Fruit fly (Drosophila melanogaster) whole organism, embryonic: ENCODE results near the gene rec.

Source experiments
- Blimp-1 ChIP-seq: fragments of 200-800 bp; sonication (Bioruptor generic); optimal IDR thresholded peaks from 3 replicates; lab custom pipeline; 2018; ENCODE audit warnings: missing biosample characterization, missing genetic modification characterization, mild to moderate bottlenecking, moderate library complexity, missing genetic modification reagents
- BtbVII ChIP-seq: fragments of 200-800 bp; sonication (Bioruptor generic); optimal IDR thresholded peaks from 3 replicates; lab custom pipeline; 2017; ENCODE audit warnings: missing biosample characterization, mild to moderate bottlenecking, missing genetic modification characterization
- Bteb2 ChIP-seq: fragments of 200-800 bp; sonication (Bioruptor generic); optimal IDR thresholded peaks from 2 replicates; lab custom pipeline; 2016; ENCODE audit warnings: missing biosample characterization, missing genetic modification characterization
- CG10274 ChIP-seq: fragments of 200-800 bp; sonication (Bioruptor generic); optimal IDR thresholded peaks from 3 replicates; lab custom pipeline; 2017; ENCODE audit warnings: missing biosample characterization, mild to moderate bottlenecking, missing genetic modification characterization
- CG10565 ChIP-seq: fragments of 200-800 bp; sonication (Bioruptor generic); optimal IDR thresholded peaks from 3 replicates; lab custom pipeline; 2016; ENCODE audit warnings: missing biosample characterization, mild to moderate bottlenecking, missing genetic modification characterization
- CG12219 ChIP-seq: fragments of 200-800 bp; sonication (Bioruptor generic); optimal IDR thresholded peaks from 3 replicates; lab custom pipeline; 2018; ENCODE audit warnings: missing biosample characterization, mild to moderate bottlenecking, missing genetic modification characterization
- CG14965 ChIP-seq: fragments of 200-800 bp; sonication (Bioruptor generic); optimal IDR thresholded peaks from 2 replicates; lab custom pipeline; 2016; ENCODE audit warnings: missing biosample characterization, missing genetic modification characterization, borderline replicate concordance
- CG1529 ChIP-seq: fragments of 200-800 bp; sonication (Bioruptor generic); optimal IDR thresholded peaks from 3 replicates; lab custom pipeline; 2018; ENCODE audit warnings: missing biosample characterization, missing genetic modification characterization
- CG17829 ChIP-seq: fragments of 200-800 bp; optimal IDR thresholded peaks from 2 replicates; lab custom pipeline; 2019; ENCODE audit warnings: missing biosample characterization, mild to moderate bottlenecking, missing genetic modification characterization, moderate library complexity
- CG32532 ChIP-seq: fragments of 200-800 bp; sonication (Bioruptor generic); IDR thresholded peaks from 2 replicates; pipeline ENCODE4 v1.3.6; 2022; ENCODE audit warnings: missing biosample characterization, missing genetic modification characterization
- CG3407 ChIP-seq: fragments of 200-800 bp; sonication (Bioruptor generic); optimal IDR thresholded peaks from 2 replicates; lab custom pipeline; 2018; ENCODE audit warnings: missing biosample characterization, mild to moderate bottlenecking, missing genetic modification characterization
- CG34422 ChIP-seq: fragments of 200-800 bp; sonication (Bioruptor generic); IDR thresholded peaks from 3 replicates; pipeline ENCODE4 v1.3.6; 2022; ENCODE audit warnings: missing biosample characterization, missing genetic modification characterization
- CG6654 ChIP-seq: fragments of 200-800 bp; sonication (Bioruptor generic); optimal IDR thresholded peaks from 2 replicates; lab custom pipeline; 2017; ENCODE audit warnings: missing biosample characterization, mild to moderate bottlenecking, missing genetic modification characterization
- CG6683 ChIP-seq: fragments of 200-800 bp; sonication (Bioruptor generic); optimal IDR thresholded peaks from 2 replicates; lab custom pipeline; 2017; ENCODE audit warnings: missing biosample characterization, mild to moderate bottlenecking, missing genetic modification characterization, missing genetic modification reagents
- CG8765 ChIP-seq: fragments of 200-800 bp; sonication (Bioruptor generic); IDR thresholded peaks from 2 replicates; pipeline ENCODE4 v1.3.6; 2022; ENCODE audit warnings: missing biosample characterization, missing genetic modification characterization
- Chrac-16 ChIP-seq: fragments of 200-800 bp; sonication (Bioruptor generic); optimal IDR thresholded peaks from 3 replicates; lab custom pipeline; 2016; ENCODE audit warnings: missing biosample characterization, missing genetic modification characterization
- CkIIα-i1 ChIP-seq: fragments of 200-800 bp; sonication (Bioruptor generic); IDR thresholded peaks from 2 replicates; pipeline ENCODE4 v1.3.6; 2022; ENCODE audit warnings: missing biosample characterization, missing genetic modification characterization
- Dll ChIP-seq: fragments of 200-800 bp; sonication (Bioruptor generic); IDR thresholded peaks from 4 replicates; pipeline ENCODE4 v1.3.6; 2022; ENCODE audit warnings: missing biosample characterization, missing genetic modification characterization; ENCODE audit not compliant: partially characterized antibody
- Dp ChIP-seq: fragments of 200-800 bp; sonication (Bioruptor generic); optimal IDR thresholded peaks from 2 replicates; lab custom pipeline; 2018; ENCODE audit warnings: missing biosample characterization, mild to moderate bottlenecking, missing genetic modification characterization, moderate library complexity
- Dref ChIP-seq: fragments of 200-800 bp; sonication (Bioruptor generic); IDR thresholded peaks from 2 replicates; pipeline ENCODE4 v1.3.6; 2022; ENCODE audit warnings: missing biosample characterization, missing genetic modification characterization
- Fer1 ChIP-seq: fragments of 200-800 bp; sonication (Bioruptor generic); optimal IDR thresholded peaks from 2 replicates; lab custom pipeline; 2017; ENCODE audit warnings: missing biosample characterization, mild to moderate bottlenecking, missing genetic modification characterization
- Hr78 ChIP-seq, 2 experiments: fragments of 200-800 bp in 1 of 2; fragments of >200 bp in 1 of 2; sonication (Bioruptor generic) in 1 of 2; optimal IDR thresholded peaks; 2 replicates each; lab custom pipeline; 2017 to 2019; ENCODE audit warnings: missing biosample characterization in 2 of 2, missing genetic modification characterization in 2 of 2, mild to moderate bottlenecking in 1 of 2, moderate library complexity in 1 of 2
- Lim3 ChIP-seq: fragments of 200-800 bp; sonication (Bioruptor generic); IDR thresholded peaks from 2 replicates; pipeline ENCODE4 v1.3.6; 2022; ENCODE audit warnings: missing biosample characterization, missing genetic modification characterization
- Mad ChIP-seq: fragments of 200-800 bp; sonication (Bioruptor generic); optimal IDR thresholded peaks from 2 replicates; lab custom pipeline; 2016; ENCODE audit warnings: missing biosample characterization, missing genetic modification characterization
- Meics ChIP-seq: fragments of 200-800 bp; sonication (Bioruptor generic); optimal IDR thresholded peaks from 2 replicates; lab custom pipeline; 2017; ENCODE audit warnings: missing biosample characterization, mild to moderate bottlenecking, missing genetic modification characterization
- Nf-YC ChIP-seq: fragments of 200-800 bp; optimal IDR thresholded peaks from 3 replicates; lab custom pipeline; 2019; ENCODE audit warnings: missing biosample characterization, mild to moderate bottlenecking, missing genetic modification characterization, moderate library complexity
- Sox102F ChIP-seq: fragments of 200-800 bp; sonication (Bioruptor generic); optimal IDR thresholded peaks from 2 replicates; lab custom pipeline; 2018; ENCODE audit warnings: missing biosample characterization, mild to moderate bottlenecking, missing genetic modification characterization, moderate library complexity
- Sry-δ ChIP-seq: fragments of 200-800 bp; sonication (Bioruptor generic); optimal IDR thresholded peaks from 2 replicates; lab custom pipeline; 2016; ENCODE audit warnings: missing biosample characterization, missing genetic modification characterization
- Taf1 ChIP-seq: fragments of 200-800 bp; sonication (Bioruptor generic); IDR thresholded peaks from 2 replicates; pipeline ENCODE4 v1.3.6; 2022; ENCODE audit warnings: missing biosample characterization, missing genetic modification characterization
- ase ChIP-seq: fragments of 200-800 bp; sonication (Bioruptor generic); IDR thresholded peaks from 3 replicates; pipeline ENCODE4 v1.3.6; 2022; ENCODE audit warnings: missing biosample characterization, missing genetic modification characterization
- bsh ChIP-seq, 2 experiments: fragments of 200-800 bp; sonication (Bioruptor generic); optimal IDR thresholded peaks; 2 replicates each; lab custom pipeline; 2017 to 2018; ENCODE audit warnings: mild to moderate bottlenecking in 2 of 2, missing biosample characterization in 2 of 2, missing genetic modification characterization in 2 of 2, moderate library complexity in 1 of 2
- chinmo ChIP-seq: fragments of 200-800 bp; sonication (Bioruptor generic); IDR thresholded peaks from 4 replicates; pipeline ENCODE4 v1.3.6; 2022; ENCODE audit warnings: missing biosample characterization, missing genetic modification characterization; ENCODE audit not compliant: partially characterized antibody
- dm ChIP-seq: fragments of 200-800 bp; sonication (Bioruptor generic); optimal IDR thresholded peaks from 3 replicates; lab custom pipeline; 2016; ENCODE audit warnings: missing biosample characterization, missing genetic modification characterization
- esg ChIP-seq: fragments of 200-800 bp; sonication (Bioruptor generic); conservative IDR thresholded peaks from 2 replicates; pipeline ENCODE4 v1.3.6; 2022; ENCODE audit warnings: missing biosample characterization, missing genetic modification characterization
- gcm2 ChIP-seq: fragments of 200-800 bp; sonication (Bioruptor generic); optimal IDR thresholded peaks from 2 replicates; lab custom pipeline; 2016; ENCODE audit warnings: missing biosample characterization, missing genetic modification characterization
- grau ChIP-seq: fragments of 200-800 bp; optimal IDR thresholded peaks from 3 replicates; lab custom pipeline; 2019; ENCODE audit warnings: missing biosample characterization, mild to moderate bottlenecking, missing genetic modification characterization, moderate library complexity
- jumu ChIP-seq: fragments of 200-800 bp; sonication (Bioruptor generic); optimal IDR thresholded peaks from 3 replicates; lab custom pipeline; 2016; ENCODE audit warnings: missing biosample characterization, missing genetic modification characterization
- ken ChIP-seq: fragments of 200-800 bp; sonication (Bioruptor generic); IDR thresholded peaks from 3 replicates; pipeline ENCODE4 v1.3.6; 2022; ENCODE audit warnings: missing biosample characterization, missing genetic modification characterization
- klu ChIP-seq: fragments of 200-800 bp; sonication (Bioruptor generic); IDR thresholded peaks from 2 replicates; pipeline ENCODE4 v1.3.6; 2022; ENCODE audit warnings: missing biosample characterization, missing genetic modification characterization
- lbe ChIP-seq: fragments of 200-800 bp; sonication (Bioruptor generic); optimal IDR thresholded peaks from 2 replicates; lab custom pipeline; 2016; ENCODE audit warnings: missing biosample characterization, mild to moderate bottlenecking, missing genetic modification characterization
- mam ChIP-seq: fragments of 200-800 bp; sonication (Bioruptor generic); optimal IDR thresholded peaks from 3 replicates; lab custom pipeline; 2016; ENCODE audit warnings: missing biosample characterization, missing genetic modification characterization
- nerfin-2 ChIP-seq: fragments of 200-800 bp; sonication (Bioruptor generic); IDR thresholded peaks from 2 replicates; pipeline ENCODE4 v1.3.6; 2022; ENCODE audit warnings: missing biosample characterization, missing genetic modification characterization; ENCODE audit not compliant: partially characterized antibody
- oc ChIP-seq: fragments of 200-800 bp; sonication (Bioruptor generic); optimal IDR thresholded peaks from 2 replicates; lab custom pipeline; 2018; ENCODE audit warnings: missing biosample characterization, mild to moderate bottlenecking, missing genetic modification characterization, moderate library complexity
- pzg ChIP-seq: fragments of 200-800 bp; sonication (Bioruptor generic); optimal IDR thresholded peaks from 3 replicates; lab custom pipeline; 2018; ENCODE audit warnings: missing biosample characterization, mild to moderate bottlenecking, missing genetic modification characterization, moderate library complexity
- salm ChIP-seq: fragments of 200-800 bp; sonication (Bioruptor generic); optimal IDR thresholded peaks from 2 replicates; lab custom pipeline; 2018; ENCODE audit warnings: missing biosample characterization, mild to moderate bottlenecking, missing genetic modification characterization
- schlank ChIP-seq: fragments of 200-800 bp; sonication (Bioruptor generic); optimal IDR thresholded peaks from 2 replicates; lab custom pipeline; 2018; ENCODE audit warnings: missing biosample characterization, mild to moderate bottlenecking, missing genetic modification characterization
- sim ChIP-seq: fragments of 200-800 bp; sonication (Bioruptor generic); IDR thresholded peaks from 2 replicates; pipeline ENCODE4 v1.3.6; 2022; ENCODE audit warnings: missing biosample characterization, missing genetic modification characterization
- slbo ChIP-seq: fragments of 200-800 bp; sonication (Bioruptor generic); IDR thresholded peaks from 2 replicates; pipeline ENCODE4 v1.3.6; 2022; ENCODE audit warnings: missing biosample characterization, missing genetic modification characterization
- ttk ChIP-seq: fragments of 200-800 bp; sonication (Bioruptor generic); IDR thresholded peaks from 2 replicates; pipeline ENCODE4 v2.1.2; 2022; ENCODE audit warnings: missing biosample characterization, missing genetic modification characterization
- z ChIP-seq: fragments of 200-800 bp; sonication (Bioruptor generic); IDR thresholded peaks from 3 replicates; pipeline ENCODE4 v1.3.6; 2022; ENCODE audit warnings: missing biosample characterization, missing genetic modification characterization
- zf30C ChIP-seq: fragments of 200-800 bp; sonication (Bioruptor generic); optimal IDR thresholded peaks from 3 replicates; lab custom pipeline; 2018; ENCODE audit warnings: missing biosample characterization, mild to moderate bottlenecking, missing genetic modification characterization

Gene rec

DNA sequence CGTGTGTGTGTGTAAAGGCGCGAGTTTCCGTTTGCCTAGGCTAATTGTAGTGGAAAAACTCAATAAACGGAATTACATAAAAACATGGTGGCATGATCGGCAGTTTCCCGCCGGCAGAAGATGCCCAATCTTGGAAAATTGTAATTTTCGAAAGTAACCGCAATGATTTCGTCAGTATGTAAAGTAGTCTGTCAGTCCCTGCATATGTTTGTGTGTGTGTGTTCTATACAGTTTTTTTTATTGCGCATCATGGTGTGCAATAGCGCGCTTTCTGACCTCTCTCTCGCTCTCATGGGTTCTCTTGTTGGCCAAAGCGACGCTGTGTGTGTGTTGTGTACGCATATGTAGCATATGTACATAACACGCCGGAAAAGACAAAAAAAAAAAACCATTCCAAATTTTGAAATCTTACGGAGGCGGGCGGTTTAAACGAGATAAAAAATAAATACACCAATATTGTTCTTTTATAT is 38.1 kb downstream of the rec start (continued):
- TF ChIP-seq CG10565 (GFP tag; lab: Kevin White, UChicago) (no peak), CG32532 (no peak), bsh (GFP tag; optimal IDR thresholded peaks at IDR 0.05; lab: Kevin White, UChicago) (peak in 1 of 2 experiments; percentile 25), Meics (GFP tag; lab: Kevin White, UChicago) (peak; percentile 48), CkIIα-i1 (no peak), CG6654 (GFP tag; lab: Kevin White, UChicago) (no peak), CG12219 (no peak), CG1529 (GFP tag; lab: Kevin White, UChicago) (peak; percentile 0), Chrac-16 (GFP tag; lab: Kevin White, UChicago) (no peak), CG6683 (no peak), BtbVII (GFP tag; lab: Kevin White, UChicago) (peak; percentile 53), CG10274 (GFP tag; lab: Kevin White, UChicago) (no peak), Dp (GFP tag; lab: Kevin White, UChicago) (peak; percentile 29), slbo (GFP tag; lab: Robert Waterston, UW) (peak; percentile 27; the same call in 1 of the 2 replicates), nerfin-2 (GFP tag; lab: Robert Waterston, UW) (no peak), oc (no peak), CG8765 (GFP tag; lab: Robert Waterston, UW) (no peak), gcm2 (GFP tag; lab: Kevin White, UChicago) (no peak), CG17829 (tag; lab: Kevin White, UChicago) (no peak), Mad (GFP tag; lab: Kevin White, UChicago) (peak; percentile 12), Hr78 (GFP tag; optimal IDR thresholded peaks at IDR 0.05; lab: Kevin White, UChicago) (no peak), CG34422 (GFP tag; lab: Robert Waterston, UW) (peak; percentile 87), sim (GFP tag; lab: Robert Waterston, UW) (no peak), CG3407 (GFP tag; lab: Kevin White, UChicago) (peak; percentile 13), klu (no peak), Dref (GFP tag; lab: Robert Waterston, UW) (no peak), ttk (GFP tag; lab: Robert Waterston, UW) (no peak), Dll (no peak), ase (no peak), ken (GFP tag; lab: Robert Waterston, UW) (no peak), esg (no peak), mam (GFP tag; lab: Kevin White, UChicago) (no peak), Fer1 (GFP tag; lab: Kevin White, UChicago) (peak; percentile 64), Taf1 (GFP tag; lab: Robert Waterston, UW) (no peak), Bteb2 (GFP tag; lab: Kevin White, UChicago) (no peak), lbe (GFP tag; lab: Kevin White, UChicago) (peak; percentile 30), jumu (GFP tag; lab: Kevin White, UChicago) (no peak), chinmo (GFP tag; lab: Robert Waterston, UW) (peak; percentile 89; the same call in 3 of the 4 replicates), dm (GFP tag; lab: Kevin White, UChicago) (peak; percentile 38), zf30C (peak; percentile 24), Sry-δ (GFP tag; lab: Kevin White, UChicago) (peak; percentile 8), Lim3 (GFP tag; lab: Robert Waterston, UW) (no peak), salm (tag; lab: Kevin White, UChicago) (no peak), Sox102F (GFP tag; lab: Kevin White, UChicago) (no peak), grau (peak; percentile 16), schlank (tag; lab: Kevin White, UChicago) (peak; percentile 13), Nf-YC (peak; percentile 39), z (GFP tag; lab: Robert Waterston, UW) (no peak), Blimp-1 (GFP tag; lab: Kevin White, UChicago) (peak; percentile 9), CG14965 (GFP tag; lab: Kevin White, UChicago) (no peak), pzg (no peak)
